Fruit fly (Drosophila melanogaster): ENCODE data around the gene CG31821.

CG31821 gene

DNA sequence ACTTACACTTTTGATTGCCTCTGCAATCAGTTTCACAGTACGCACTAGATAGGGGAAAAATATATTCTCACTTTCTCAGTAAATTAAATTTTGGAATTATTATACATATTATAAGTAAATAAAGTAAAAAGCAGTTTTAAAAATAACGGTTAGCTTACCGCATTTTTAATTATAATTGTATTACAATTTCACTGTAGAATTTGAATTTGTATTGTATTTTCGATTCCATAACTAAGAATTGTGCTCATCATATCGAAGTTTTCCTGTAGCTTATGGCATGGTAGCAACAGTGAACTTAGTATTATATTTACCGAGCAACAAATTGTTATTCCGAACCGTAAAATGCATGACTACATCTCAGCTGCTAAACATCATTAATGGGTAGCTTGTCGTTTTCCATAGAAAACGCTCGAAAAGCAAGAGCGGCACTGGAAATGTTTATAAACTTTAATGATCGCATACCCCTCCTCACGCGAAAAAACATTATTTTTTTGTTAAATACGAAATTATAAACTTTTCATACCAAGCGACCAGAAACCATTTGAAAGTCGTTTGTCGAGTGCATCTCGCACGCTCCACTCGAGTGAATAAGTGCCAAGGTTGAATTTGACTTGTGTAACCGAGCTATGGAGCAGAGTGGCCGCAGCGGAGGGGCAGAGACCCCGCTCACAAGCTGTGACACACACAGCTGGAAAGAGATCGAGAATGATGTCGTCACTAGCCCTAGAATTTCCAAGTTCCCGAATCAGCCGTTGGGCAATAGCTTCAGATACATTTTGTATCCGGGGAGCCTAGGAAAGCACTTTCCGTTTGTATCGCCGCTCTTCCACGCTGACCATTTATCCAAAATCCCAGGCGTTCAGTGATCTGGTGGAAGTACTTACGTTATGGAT lies 10.0 kb upstream of the CG31821 start (continued):
- peak; percentile 80; the same call in 1 of the 2 replicates for TF ChIP-seq CG11294 (GFP tag; IDR thresholded peaks at IDR 0.05)
- peak; percentile 49 for TF ChIP-seq dac (GFP tag; optimal IDR thresholded peaks at IDR 0.05)
- TF ChIP-seq CG8632 (GFP tag; optimal IDR thresholded peaks at IDR 0.05) = peak; percentile 77
- peak; percentile 86 for TF ChIP-seq CG32006 (GFP tag; optimal IDR thresholded peaks at IDR 0.05)
- TF ChIP-seq CG4318 (GFP tag; optimal IDR thresholded peaks at IDR 0.05) = peak; percentile 70
- peak; percentile 78 for TF ChIP-seq CG6792 (GFP tag; optimal IDR thresholded peaks at IDR 0.05)
- TF ChIP-seq fd85E (GFP tag; optimal IDR thresholded peaks at IDR 0.05) = no peak
- TF ChIP-seq CG34406 (GFP tag; optimal IDR thresholded peaks at IDR 0.05) = peak; percentile 85
- peak; percentile 69 for TF ChIP-seq CG3032 (tag; optimal IDR thresholded peaks at IDR 0.05)
- TF ChIP-seq CG6808 (GFP tag; optimal IDR thresholded peaks at IDR 0.05) = peak; percentile 43
- peak; percentile 77 for TF ChIP-seq Sox15 (GFP tag; optimal IDR thresholded peaks at IDR 0.05)
- TF ChIP-seq lz (GFP tag; optimal IDR thresholded peaks at IDR 0.05) = peak; percentile 69
- TF ChIP-seq eg (GFP tag; IDR thresholded peaks at IDR 0.05) = peak; percentile 87
- peak; percentile 62; the same call in 2 of the 3 replicates for TF ChIP-seq CG6163 (GFP tag; IDR thresholded peaks at IDR 0.05)
- TF ChIP-seq CG7368 (GFP tag; optimal IDR thresholded peaks at IDR 0.05) = peak; percentile 61
- TF ChIP-seq Ets96B (tag; optimal IDR thresholded peaks at IDR 0.05) = peak; percentile 65
- peak; percentile 84 for TF ChIP-seq esn (GFP tag; optimal IDR thresholded peaks at IDR 0.05)
- TF ChIP-seq Hr38 (GFP tag; optimal IDR thresholded peaks at IDR 0.05) = no peak
- TF ChIP-seq Sox102F (GFP tag; optimal IDR thresholded peaks at IDR 0.05) = peak; percentile 39
- TF ChIP-seq Blimp-1 (GFP tag; optimal IDR thresholded peaks at IDR 0.05) = no peak
- TF ChIP-seq Smox (GFP tag; optimal IDR thresholded peaks at IDR 0.05) = peak; percentile 69

dm6 chr2L:15911591-15912007 lies 9.4 kb upstream of the CG31821 start:
- TF ChIP-seq OdsH (GFP tag; optimal IDR thresholded peaks at IDR 0.05) (no peak), acj6 (GFP tag; optimal IDR thresholded peaks at IDR 0.05) (no peak), Sox102F (GFP tag; optimal IDR thresholded peaks at IDR 0.05) (no peak), Blimp-1 (GFP tag; optimal IDR thresholded peaks at IDR 0.05) (peak; percentile 98), Eip93F (GFP tag; optimal IDR thresholded peaks at IDR 0.05) (peak; percentile 84), Met (GFP tag; optimal IDR thresholded peaks at IDR 0.05) (peak; percentile 80), svp (GFP tag) (peak; percentile 100), vri (GFP tag; optimal IDR thresholded peaks at IDR 0.05) (peak; percentile 50)

- TF ChIP-seq CG4318 (GFP tag; optimal IDR thresholded peaks at IDR 0.05) (peak; percentile 89), salr (GFP tag; optimal IDR thresholded peaks at IDR 0.05) (peak; percentile 92), Sox14 (GFP tag; optimal IDR thresholded peaks at IDR 0.05) (peak; percentile 97), CG1621 (tag; optimal IDR thresholded peaks at IDR 0.05) (peak; percentile 97), CG34406 (GFP tag; optimal IDR thresholded peaks at IDR 0.05) (peak; percentile 97), CG32006 (GFP tag; optimal IDR thresholded peaks at IDR 0.05) (peak; percentile 94), spab (GFP tag; optimal IDR thresholded peaks at IDR 0.05) (peak; percentile 94), CG8632 (GFP tag; optimal IDR thresholded peaks at IDR 0.05) (peak; percentile 96), CG31627 (GFP tag; optimal IDR thresholded peaks at IDR 0.05) (peak; percentile 98), Smox (GFP tag; optimal IDR thresholded peaks at IDR 0.05) (peak; percentile 97), CG7368 (GFP tag; optimal IDR thresholded peaks at IDR 0.05) (peak; percentile 95), vri (GFP tag; optimal IDR thresholded peaks at IDR 0.05) (peak; percentile 86), CG15336 (GFP tag; IDR thresholded peaks at IDR 0.05) (peak; percentile 95), cyc (GFP tag; optimal IDR thresholded peaks at IDR 0.05) (peak; percentile 97), CG9139 (GFP tag; optimal IDR thresholded peaks at IDR 0.05) (peak; percentile 73), Ets21C (GFP tag; optimal IDR thresholded peaks at IDR 0.05) (peak; percentile 97), eg (GFP tag; IDR thresholded peaks at IDR 0.05) (peak; percentile 93), Eip78C (GFP tag) (peak; percentile 99), CG6276 (GFP tag; optimal IDR thresholded peaks at IDR 0.05) (peak; percentile 83), Sox15 (GFP tag; optimal IDR thresholded peaks at IDR 0.05) (peak; percentile 97), ss (GFP tag; optimal IDR thresholded peaks at IDR 0.05) (peak; percentile 89 to 92), fkh (GFP tag; optimal IDR thresholded peaks at IDR 0.05) (peak; percentile 70), topi (GFP tag; optimal IDR thresholded peaks at IDR 0.05) (peak; percentile 98), Blimp-1 (GFP tag; optimal IDR thresholded peaks at IDR 0.05) (peak; percentile 100), Gug (GFP tag; IDR thresholded peaks at IDR 0.05) (peak; percentile 89), CG10669 (GFP tag; optimal IDR thresholded peaks at IDR 0.05) (peak; percentile 95), CG3032 (tag; optimal IDR thresholded peaks at IDR 0.05) (peak; percentile 92), esn (GFP tag; optimal IDR thresholded peaks at IDR 0.05) (peak; percentile 99)
These were observed 8.9 kb upstream of the CG31821 start for dm6 chr2L:15910937-15911590.
